Worm (Caenorhabditis elegans) whole organism, L4 larva: ENCODE data around the gene exos-8.

Experiments used
- ama-1 ChIP-seq: fragments of 150-350 bp; optimal IDR thresholded peaks from 2 replicates; lab custom pipeline; 2014; ENCODE audit warnings: inconsistent platforms, mixed read lengths
- daf-8 ChIP-seq: fragments of 200-800 bp; sonication (Bioruptor generic); IDR thresholded peaks from 2 replicates; pipeline ENCODE4 v1.3.6; 2022; ENCODE audit warnings: missing genetic modification characterization, missing compliant biosample characterization
- fkh-10 ChIP-seq: fragments of 150-350 bp; optimal IDR thresholded peaks from 2 replicates; lab custom pipeline; 2014; ENCODE audit warnings: missing biosample characterization, missing genetic modification reagents, missing genetic modification characterization
- fos-1 ChIP-seq: fragments of 150-350 bp; optimal IDR thresholded peaks from 2 replicates; lab custom pipeline; 2014; ENCODE audit warnings: missing biosample characterization, missing genetic modification characterization
- hmg-1.1 ChIP-seq: fragments of 200-800 bp; sonication (Bioruptor generic); IDR thresholded peaks from 2 replicates; pipeline ENCODE4 v1.3.6; 2022; ENCODE audit warnings: missing genetic modification reagents, missing genetic modification characterization, missing compliant biosample characterization
- lin-39 ChIP-seq: fragments of 150-350 bp; optimal IDR thresholded peaks from 2 replicates; lab custom pipeline; 2014; ENCODE audit warnings: missing biosample characterization, missing genetic modification reagents, missing genetic modification characterization
- lir-3 ChIP-seq: sonication (generic microtip); optimal IDR thresholded peaks from 2 replicates; lab custom pipeline; 2016; ENCODE audit warnings: mild to moderate bottlenecking, missing genetic modification characterization, missing compliant biosample characterization
- lsy-2 ChIP-seq, 2 experiments: fragments of 150-350 bp in 1 of 2; sonication (generic microtip) in 1 of 2; optimal IDR thresholded peaks; 2 replicates each; lab custom pipeline; 2014 to 2017; ENCODE audit warnings: missing biosample characterization in 2 of 2, missing genetic modification characterization in 2 of 2
- mep-1 ChIP-seq: fragments of 150-350 bp; sonication (generic microtip); optimal IDR thresholded peaks from 3 replicates; lab custom pipeline; 2014; ENCODE audit warnings: missing biosample characterization, missing genetic modification characterization
- mxl-3 ChIP-seq: fragments of 200-800 bp; sonication (Bioruptor generic); optimal IDR thresholded peaks from 2 replicates; lab custom pipeline; 2018; ENCODE audit warnings: mild to moderate bottlenecking, missing genetic modification characterization, missing compliant biosample characterization
- unc-62 ChIP-seq, 3 experiments: fragments of 150-350 bp in 1 of 3; sonication (generic microtip); optimal IDR thresholded peaks in 2 of 3; peaks in 1 of 3; 1 replicate in 1 of 3; 2 replicates in 2 of 3; lab custom pipeline; 2014 to 2017; ENCODE audit warnings: missing biosample characterization in 3 of 3, missing genetic modification characterization in 3 of 3, missing genetic modification reagents in 3 of 3, missing genotype in 1 of 3
- ztf-11 ChIP-seq: fragments of 150-350 bp; optimal IDR thresholded peaks from 2 replicates; lab custom pipeline; 2014; ENCODE audit warnings: missing biosample characterization, missing genetic modification characterization

- no peak for TF ChIP-seq mxl-3 (GFP tag; lab: Kevin White, UChicago)
- no peak for TF ChIP-seq ama-1 (lab: Kevin White, UChicago)
- TF ChIP-seq hmg-1.1 (GFP tag; lab: Robert Waterston, UW), result no peak
- TF ChIP-seq ztf-11 (tag; lab: Kevin White, UChicago), result no peak
- no peak for TF ChIP-seq fkh-10 (GFP tag; lab: Kevin White, UChicago)
- TF ChIP-seq lin-39, result no peak
- TF ChIP-seq lir-3 (tag; lab: Kevin White, UChicago), result no peak
- no peak for TF ChIP-seq unc-62 (GFP tag; optimal IDR thresholded peaks at IDR 0.05 in 1 of 2; lab: Kevin White, UChicago)
- no peak for TF ChIP-seq unc-62 (tag; optimal IDR thresholded peaks at IDR 0.05; lab: Kevin White, UChicago)
- no peak for TF ChIP-seq mep-1 (tag; lab: Kevin White, UChicago)
- no peak for TF ChIP-seq fos-1 (tag; lab: Kevin White, UChicago)
- TF ChIP-seq lsy-2 (tag; optimal IDR thresholded peaks at IDR 0.05; lab: Kevin White, UChicago), result no peak
- TF ChIP-seq daf-8 (GFP tag; lab: Robert Waterston, UW), result no peak
These were observed 11.4 kb downstream of the exos-8 start, which contains the start of gene F41G3.21 for ce11 chrII:6752850-6753249.
